Worm (Caenorhabditis elegans): ENCODE data around the gene rpc-11.
A peak's percentile ranks its signal among the peaks of the same experiment; 100 is the strongest.

DNA sequence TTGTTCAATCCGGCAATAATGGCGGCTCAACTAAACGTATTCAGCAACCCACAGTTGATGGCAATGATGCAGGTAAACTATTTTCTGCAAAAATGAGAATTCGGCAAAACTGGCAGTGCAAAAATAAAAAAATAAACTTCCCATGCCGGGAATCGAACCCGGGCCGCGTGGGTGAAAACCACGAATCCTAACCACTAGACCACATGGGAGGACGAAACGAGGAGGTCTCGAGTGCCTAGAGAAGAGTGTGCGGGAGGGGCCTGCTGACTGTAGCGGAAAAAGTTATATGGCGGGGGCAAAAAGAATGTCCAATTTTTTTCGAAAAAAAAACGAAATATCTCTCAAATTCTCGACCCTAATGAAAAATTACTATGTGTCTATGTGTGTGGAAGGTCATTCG, 21.8 kb downstream of the rpc-11 start:
- TF ChIP-seq mxl-3 (GFP tag; optimal IDR thresholded peaks at IDR 0.05) (peak; percentile 39), R02D3.7 (tag; optimal IDR thresholded peaks at IDR 0.05) (no peak), fkh-10 (GFP tag; optimal IDR thresholded peaks at IDR 0.05) (no peak), D1046.2 (GFP tag; IDR thresholded peaks at IDR 0.05) (peak; percentile 74; the same call in 1 of the 2 replicates), dve-1 (tag; optimal IDR thresholded peaks at IDR 0.05; ENCODE audit: insufficient read depth) (peak; percentile 38), T26A8.4 (GFP tag; IDR thresholded peaks at IDR 0.05) (peak; percentile 19; the same call in 1 of the 2 replicates), sdz-12 (GFP tag; optimal IDR thresholded peaks at IDR 0.05) (peak; percentile 62), Y75B8A.6 (GFP tag; IDR thresholded peaks at IDR 0.05) (no peak), hlh-11 (tag; optimal IDR thresholded peaks at IDR 0.05) (peak; percentile 45), ztf-11 (tag; optimal IDR thresholded peaks at IDR 0.05) (no peak), lin-13 (GFP tag; optimal IDR thresholded peaks at IDR 0.05) (peak; percentile 33), mdt-29 (GFP tag; IDR thresholded peaks at IDR 0.05) (peak; percentile 48)
